Worm (Caenorhabditis elegans) whole organism, L4 larva: ENCODE measurements around the gene ZK697.1.

Experiments used
- F10B5.3 ChIP-seq: sonication (generic microtip); optimal IDR thresholded peaks from 2 replicates; lab custom pipeline; 2016; ENCODE audit warnings: mild to moderate bottlenecking, missing genetic modification characterization, missing compliant biosample characterization
- F44E2.7 ChIP-seq: fragments of 200-800 bp; sonication (Bioruptor generic); IDR thresholded peaks from 2 replicates; pipeline ENCODE4 v2.1.2; 2022; ENCODE audit warnings: missing genetic modification characterization, missing compliant biosample characterization
- aly-2 ChIP-seq: sonication (generic microtip); optimal IDR thresholded peaks from 2 replicates; lab custom pipeline; 2018; ENCODE audit warnings: missing biosample characterization, missing genetic modification characterization
- arid-1 ChIP-seq: fragments of 200-800 bp; sonication (Bioruptor generic); conservative IDR thresholded peaks from 2 replicates; pipeline ENCODE4 v1.3.6; 2022; ENCODE audit warnings: missing genetic modification reagents, missing genetic modification characterization, missing compliant biosample characterization
- attf-4 ChIP-seq: sonication (generic microtip); optimal IDR thresholded peaks from 3 replicates; lab custom pipeline; 2017; ENCODE audit warnings: missing biosample characterization, missing genetic modification characterization
- ceh-20 ChIP-seq: fragments of 200-800 bp; sonication (Bioruptor generic); IDR thresholded peaks from 2 replicates; pipeline ENCODE4 v1.3.6; 2022; ENCODE audit warnings: missing genetic modification reagents, missing genetic modification characterization, missing compliant biosample characterization
- ceh-28 ChIP-seq: fragments of 150-350 bp; optimal IDR thresholded peaks from 2 replicates; lab custom pipeline; 2014; ENCODE audit warnings: missing biosample characterization, missing genetic modification reagents, missing genetic modification characterization
- ceh-32 ChIP-seq: sonication (generic microtip); optimal IDR thresholded peaks from 2 replicates; lab custom pipeline; 2016; ENCODE audit warnings: mild to moderate bottlenecking, missing genetic modification characterization, missing compliant biosample characterization; ENCODE audit not compliant: poor library complexity
- ceh-44 ChIP-seq: fragments of 200-800 bp; sonication (Bioruptor generic); IDR thresholded peaks from 2 replicates; pipeline ENCODE4 v1.3.6; 2022; ENCODE audit warnings: missing genetic modification reagents, missing genetic modification characterization, missing compliant biosample characterization
- ctbp-1 ChIP-seq: fragments of 200-800 bp; sonication (Bioruptor generic); IDR thresholded peaks from 2 replicates; pipeline ENCODE4 v1.3.6; 2022; ENCODE audit warnings: missing genetic modification reagents, missing genetic modification characterization, missing compliant biosample characterization
- daf-16 ChIP-seq, 3 experiments: sonication (generic microtip); optimal IDR thresholded peaks; 2 replicates each; lab custom pipeline; 2016 to 2017; ENCODE audit warnings: missing genetic modification characterization in 3 of 3, missing genetic modification reagents in 3 of 3, mild to moderate bottlenecking in 2 of 3, missing compliant biosample characterization in 2 of 3, missing biosample characterization in 1 of 3, moderate library complexity in 1 of 3
- dmd-6 ChIP-seq: fragments of 200-800 bp; sonication (Bioruptor generic); IDR thresholded peaks from 2 replicates; pipeline ENCODE4 v1.3.6; 2022; ENCODE audit warnings: missing genetic modification reagents, missing genetic modification characterization, missing compliant biosample characterization
- egl-43 ChIP-seq: fragments of 200-800 bp; sonication (Bioruptor generic); IDR thresholded peaks from 2 replicates; pipeline ENCODE4 v1.3.6; 2022; ENCODE audit warnings: missing genetic modification reagents, missing genetic modification characterization, missing compliant biosample characterization
- gei-8 ChIP-seq: fragments of 200-800 bp; sonication (Bioruptor generic); optimal IDR thresholded peaks from 2 replicates; lab custom pipeline; 2018; ENCODE audit warnings: mild to moderate bottlenecking, missing genetic modification characterization, missing compliant biosample characterization
- hlh-11 ChIP-seq: fragments of 200-800 bp; sonication (Bioruptor generic); optimal IDR thresholded peaks from 2 replicates; lab custom pipeline; 2018; ENCODE audit warnings: mild to moderate bottlenecking, missing genetic modification characterization, missing compliant biosample characterization
- hlh-30 ChIP-seq: sonication (generic microtip); optimal IDR thresholded peaks from 2 replicates; lab custom pipeline; 2017; ENCODE audit warnings: antibody characterized with exemption, mild to moderate bottlenecking, missing genetic modification characterization, missing compliant biosample characterization; ENCODE audit not compliant: insufficient read depth
- jun-1 ChIP-seq: fragments of 150-350 bp; optimal IDR thresholded peaks from 2 replicates; lab custom pipeline; 2014; ENCODE audit warnings: missing biosample characterization, missing genetic modification reagents, missing genetic modification characterization
- lin-29 ChIP-seq: fragments of 200-800 bp; sonication (Bioruptor generic); IDR thresholded peaks from 2 replicates; pipeline ENCODE4 v1.3.6; 2022; ENCODE audit warnings: missing genetic modification reagents, missing genetic modification characterization, missing compliant biosample characterization
- lin-39 ChIP-seq: fragments of 150-350 bp; optimal IDR thresholded peaks from 2 replicates; lab custom pipeline; 2014; ENCODE audit warnings: missing biosample characterization, missing genetic modification reagents, missing genetic modification characterization
- madf-5 ChIP-seq, 2 experiments: fragments of 200-800 bp; sonication (Bioruptor generic); IDR thresholded peaks; 2 replicates each; pipeline ENCODE4 v1.3.6; 2022; ENCODE audit warnings: missing compliant biosample characterization in 2 of 2, missing genetic modification characterization in 2 of 2
- mdl-1 ChIP-seq, 2 experiments: fragments of 150-350 bp in 1 of 2; sonication (generic microtip) in 1 of 2; optimal IDR thresholded peaks; 2 replicates each; lab custom pipeline; 2014 to 2017; ENCODE audit warnings: missing biosample characterization in 2 of 2, missing genetic modification characterization in 2 of 2
- mxl-2 ChIP-seq: fragments of 200-800 bp; sonication (Bioruptor generic); conservative IDR thresholded peaks from 2 replicates; pipeline ENCODE4 v1.3.6; 2022; ENCODE audit warnings: missing genetic modification reagents, missing genetic modification characterization, missing compliant biosample characterization
- mxl-3 ChIP-seq: fragments of 200-800 bp; sonication (Bioruptor generic); optimal IDR thresholded peaks from 2 replicates; lab custom pipeline; 2018; ENCODE audit warnings: mild to moderate bottlenecking, missing genetic modification characterization, missing compliant biosample characterization
- nhr-28 ChIP-seq: fragments of 150-350 bp; optimal IDR thresholded peaks from 2 replicates; lab custom pipeline; 2014; ENCODE audit warnings: missing biosample characterization, missing genetic modification characterization
- nhr-42 ChIP-seq: fragments of 200-800 bp; sonication (Bioruptor generic); IDR thresholded peaks from 2 replicates; pipeline ENCODE4 v1.3.6; 2022; ENCODE audit warnings: missing genetic modification characterization, missing compliant biosample characterization
- nhr-48 ChIP-seq: sonication (generic microtip); optimal IDR thresholded peaks from 2 replicates; lab custom pipeline; 2016; ENCODE audit warnings: mild to moderate bottlenecking, missing genetic modification characterization, missing compliant biosample characterization
- rbr-2 ChIP-seq: sonication (generic microtip); optimal IDR thresholded peaks from 2 replicates; lab custom pipeline; 2016; ENCODE audit warnings: missing genotype, missing genetic modification characterization, missing compliant biosample characterization
- set-16 ChIP-seq: fragments of 200-800 bp; sonication (Bioruptor generic); IDR thresholded peaks from 2 replicates; pipeline ENCODE4 v1.3.6; 2022; ENCODE audit warnings: missing genetic modification reagents, missing genetic modification characterization, missing compliant biosample characterization
- skn-1 ChIP-seq: fragments of 150-350 bp; optimal IDR thresholded peaks from 2 replicates; lab custom pipeline; 2014; ENCODE audit warnings: missing biosample characterization, missing genetic modification characterization
- spr-1 ChIP-seq: sonication (generic microtip); optimal IDR thresholded peaks from 2 replicates; lab custom pipeline; 2016; ENCODE audit warnings: mild to moderate bottlenecking, missing genetic modification characterization, missing compliant biosample characterization
- unc-62 ChIP-seq, 3 experiments: fragments of 150-350 bp in 1 of 3; sonication (generic microtip); optimal IDR thresholded peaks in 2 of 3; peaks in 1 of 3; 1 replicate in 1 of 3; 2 replicates in 2 of 3; lab custom pipeline; 2014 to 2017; ENCODE audit warnings: missing biosample characterization in 3 of 3, missing genetic modification characterization in 3 of 3, missing genetic modification reagents in 3 of 3, missing genotype in 1 of 3
- ztf-11 ChIP-seq: fragments of 150-350 bp; optimal IDR thresholded peaks from 2 replicates; lab custom pipeline; 2014; ENCODE audit warnings: missing biosample characterization, missing genetic modification characterization
- ztf-7 ChIP-seq: fragments of 150-350 bp; optimal IDR thresholded peaks from 2 replicates; lab custom pipeline; 2014; ENCODE audit warnings: missing biosample characterization, missing genetic modification characterization

Gene ZK697.1

ce11 chrV:1788157-1788556 lies 35.6 kb downstream of the ZK697.1 start, which contains the start of gene F36H9.2:
TSS of gene F36H9.2 (plus strand) at chrV:1788457.
- no peak for TF ChIP-seq mxl-3 (GFP tag; lab: Kevin White, UChicago)
- TF ChIP-seq rbr-2 (tag; lab: Kevin White, UChicago) = no peak
- TF ChIP-seq ctbp-1 (GFP tag; lab: Robert Waterston, UW) = no peak
- no peak for TF ChIP-seq madf-5 (GFP tag; IDR thresholded peaks at IDR 0.05; lab: Robert Waterston, UW)
- TF ChIP-seq ceh-28 (tag; lab: Kevin White, UChicago) = no peak
- TF ChIP-seq, all 104 proteins: peak for 0

- no peak for TF ChIP-seq nhr-42 (GFP tag; lab: Robert Waterston, UW)
- no peak for TF ChIP-seq spr-1
- TF ChIP-seq skn-1 = no peak
- peak in 1 of 2 experiments; percentile 54 for TF ChIP-seq mdl-1 (tag; optimal IDR thresholded peaks at IDR 0.05; lab: Kevin White, UChicago)
- no peak for TF ChIP-seq ztf-11 (tag; lab: Kevin White, UChicago)
- peak in 1 of 2 experiments; percentile 73 for TF ChIP-seq unc-62 (GFP tag; optimal IDR thresholded peaks at IDR 0.05 in 1 of 2; lab: Kevin White, UChicago)
- no peak for TF ChIP-seq unc-62 (tag; optimal IDR thresholded peaks at IDR 0.05; lab: Kevin White, UChicago)
- no peak for TF ChIP-seq ceh-20 (GFP tag; lab: Robert Waterston, UW)
- TF ChIP-seq nhr-28 = peak; percentile 54
- TF ChIP-seq madf-5 (GFP tag; IDR thresholded peaks at IDR 0.05; lab: Robert Waterston, UW) = no peak
- TF ChIP-seq mxl-3 (GFP tag; lab: Kevin White, UChicago) = peak; percentile 67
- peak; percentile 61 for TF ChIP-seq nhr-48 (tag; lab: Kevin White, UChicago)
These were observed 36.9 kb downstream of the ZK697.1 start for ce11 chrV:1789495-1789894.

- TF ChIP-seq mxl-2 (GFP tag; lab: Robert Waterston, UW) = no peak
These were observed 41.6 kb downstream of the ZK697.1 start, which contains the start of gene F36H9.1 for ce11 chrV:1794218-1794617. TSS of gene F36H9.1 (plus strand) at chrV:1794518.

- TF ChIP-seq F44E2.7 (GFP tag; lab: Robert Waterston, UW) (no peak), set-16 (0 out of 2 replicates have a peak, but pooled peaks have one; percentile 28)
These were observed 45.3 kb downstream of the ZK697.1 start, which contains the start of gene F36H9.10 for ce11 chrV:1797900-1798299. TSS of gene F36H9.10 (plus strand) at chrV:1798200.

ce11 chrV:1803043-1803442 lies 50.4 kb downstream of the ZK697.1 start, which contains the start of gene srt-41:
TSS of gene srt-41 (minus strand) at chrV:1803143.
- TF ChIP-seq dmd-6 (GFP tag; lab: Robert Waterston, UW) (no peak), attf-4 (tag; lab: Kevin White, UChicago) (no peak), hlh-11 (tag; lab: Kevin White, UChicago) (no peak), ceh-44 (GFP tag; lab: Robert Waterston, UW) (no peak), rbr-2 (tag; lab: Kevin White, UChicago) (no peak), ceh-20 (GFP tag; lab: Robert Waterston, UW) (no peak), jun-1 (tag; lab: Kevin White, UChicago) (no peak), ceh-32 (tag; lab: Kevin White, UChicago) (no peak), F10B5.3 (tag; lab: Kevin White, UChicago) (no peak), ztf-7 (tag; lab: Kevin White, UChicago) (no peak), lin-29 (GFP tag; lab: Robert Waterston, UW) (no peak), aly-2 (tag; lab: Kevin White, UChicago) (no peak), gei-8 (GFP tag; lab: Kevin White, UChicago) (no peak), arid-1 (GFP tag; lab: Robert Waterston, UW) (no peak), egl-43 (GFP tag; lab: Robert Waterston, UW) (no peak), hlh-30 (tag; lab: Kevin White, UChicago) (no peak), daf-16 (GFP tag; optimal IDR thresholded peaks at IDR 0.05; lab: Kevin White, UChicago) (no peak), daf-16 (tag; optimal IDR thresholded peaks at IDR 0.05; lab: Kevin White, UChicago) (no peak), lin-39 (no peak)
